Fruit fly (Drosophila melanogaster) whole organism, embryonic: ENCODE results near the gene CG5850.

Experiments
- Awh ChIP-seq: fragments of 200-800 bp; sonication (Bioruptor generic); IDR thresholded peaks from 2 replicates; pipeline ENCODE4, ENCODE4 v1.3.6; 2022; ENCODE audit warnings: missing biosample characterization, missing genetic modification characterization
- Bteb2 ChIP-seq: fragments of 200-800 bp; sonication (Bioruptor generic); optimal IDR thresholded peaks from 2 replicates; lab custom pipeline; 2016; ENCODE audit warnings: missing biosample characterization, missing genetic modification characterization
- CG11247 ChIP-seq: fragments of 200-800 bp; sonication (Bioruptor generic); IDR thresholded peaks from 2 replicates; pipeline ENCODE4 v1.3.6; 2022; ENCODE audit warnings: missing biosample characterization, missing genetic modification characterization
- CG11456 ChIP-seq: fragments of 200-800 bp; sonication (Bioruptor generic); IDR thresholded peaks from 3 replicates; pipeline ENCODE4 v1.3.6; 2022; ENCODE audit warnings: missing biosample characterization, missing genetic modification characterization
- CG13287 ChIP-seq: fragments of 200-800 bp; sonication (Bioruptor generic); IDR thresholded peaks from 2 replicates; pipeline ENCODE4 v1.3.6; 2022; ENCODE audit warnings: missing biosample characterization, missing genetic modification characterization; ENCODE audit not compliant: partially characterized antibody
- CG14014 ChIP-seq: fragments of 200-800 bp; sonication (Bioruptor generic); IDR thresholded peaks from 2 replicates; pipeline ENCODE4 v1.3.6; 2022; ENCODE audit warnings: missing biosample characterization, missing genetic modification characterization
- CG14860 ChIP-seq: fragments of 200-800 bp; sonication (Bioruptor generic); IDR thresholded peaks from 3 replicates; pipeline ENCODE4 v1.3.6; 2022; ENCODE audit warnings: missing biosample characterization, missing genetic modification characterization; ENCODE audit not compliant: partially characterized antibody
- CG15479 ChIP-seq: fragments of 200-800 bp; sonication (Bioruptor generic); optimal IDR thresholded peaks from 3 replicates; lab custom pipeline; 2019; ENCODE audit warnings: missing biosample characterization, mild to moderate bottlenecking, missing genetic modification characterization, moderate library complexity
- CG17186 ChIP-seq: fragments of 200-800 bp; sonication (Bioruptor generic); optimal IDR thresholded peaks from 3 replicates; lab custom pipeline; 2017; ENCODE audit warnings: missing biosample characterization, missing genetic modification reagents, missing genetic modification characterization
- CG2120 ChIP-seq: fragments of 200-800 bp; sonication (Bioruptor generic); optimal IDR thresholded peaks from 3 replicates; lab custom pipeline; 2016; ENCODE audit warnings: missing biosample characterization, missing genetic modification characterization
- CG3163 ChIP-seq: fragments of 200-800 bp; sonication (Bioruptor generic); optimal IDR thresholded peaks from 3 replicates; lab custom pipeline; 2016; ENCODE audit warnings: missing biosample characterization, missing genetic modification characterization
- CG3995 ChIP-seq: fragments of 200-800 bp; sonication (Bioruptor generic); optimal IDR thresholded peaks from 3 replicates; lab custom pipeline; 2016; ENCODE audit warnings: missing biosample characterization, missing genetic modification characterization
- CG6791 ChIP-seq: fragments of 200-800 bp; sonication (Bioruptor generic); IDR thresholded peaks from 3 replicates; pipeline ENCODE4 v1.3.6; 2022; ENCODE audit warnings: missing biosample characterization, missing genetic modification characterization; ENCODE audit not compliant: partially characterized antibody
- CG6854 ChIP-seq: fragments of 200-800 bp; sonication (Bioruptor generic); optimal IDR thresholded peaks from 3 replicates; lab custom pipeline; 2017; ENCODE audit warnings: missing biosample characterization, mild to moderate bottlenecking, missing genetic modification characterization
- CG7963 ChIP-seq: fragments of 200-800 bp; sonication (Bioruptor generic); IDR thresholded peaks from 3 replicates; pipeline ENCODE4 v1.3.6; 2022; ENCODE audit warnings: missing biosample characterization, missing genetic modification characterization; ENCODE audit not compliant: partially characterized antibody
- CG8281 ChIP-seq: fragments of 200-800 bp; sonication (Bioruptor generic); optimal IDR thresholded peaks from 2 replicates; lab custom pipeline; 2018; ENCODE audit warnings: missing biosample characterization, mild to moderate bottlenecking, missing genetic modification characterization, moderate library complexity
- CG8924 ChIP-seq: fragments of 200-800 bp; optimal IDR thresholded peaks from 3 replicates; lab custom pipeline; 2019; ENCODE audit warnings: missing biosample characterization, mild to moderate bottlenecking, missing genetic modification characterization, moderate library complexity
- Dll ChIP-seq: fragments of 200-800 bp; sonication (Bioruptor generic); IDR thresholded peaks from 4 replicates; pipeline ENCODE4 v1.3.6; 2022; ENCODE audit warnings: missing biosample characterization, missing genetic modification characterization; ENCODE audit not compliant: partially characterized antibody
- Elba2 ChIP-seq: fragments of 200-800 bp; sonication (Bioruptor generic); optimal IDR thresholded peaks from 3 replicates; lab custom pipeline; 2016; ENCODE audit warnings: missing biosample characterization, missing genetic modification characterization
- Hr3 ChIP-seq: fragments of 200-800 bp; sonication (Bioruptor generic); optimal IDR thresholded peaks from 3 replicates; lab custom pipeline; 2016; ENCODE audit warnings: missing biosample characterization, missing genetic modification characterization
- Lhr ChIP-seq: fragments of 200-800 bp; sonication (Bioruptor generic); optimal IDR thresholded peaks from 3 replicates; lab custom pipeline; 2017; ENCODE audit warnings: mild to moderate bottlenecking, missing biosample characterization, missing genetic modification reagents, missing genetic modification characterization
- Lpt ChIP-seq: fragments of >200 bp; optimal IDR thresholded peaks from 2 replicates; lab custom pipeline; 2018; ENCODE audit warnings: missing biosample characterization, missing genetic modification characterization
- MBD-R2 ChIP-seq: fragments of 200-800 bp; sonication (Bioruptor generic); IDR thresholded peaks from 2 replicates; pipeline ENCODE4 v1.3.6; 2022; ENCODE audit warnings: missing biosample characterization, missing genetic modification characterization
- Mrtf ChIP-seq: fragments of 200-800 bp; sonication (Bioruptor generic); IDR thresholded peaks from 3 replicates; pipeline ENCODE4 v1.3.6; 2022; ENCODE audit warnings: missing biosample characterization, missing genetic modification characterization
- NC2β ChIP-seq: fragments of 200-800 bp; sonication (Bioruptor generic); optimal IDR thresholded peaks from 2 replicates; lab custom pipeline; 2016; ENCODE audit warnings: missing biosample characterization, missing genetic modification characterization
- PHDP ChIP-seq: fragments of 200-800 bp; sonication (Bioruptor generic); optimal IDR thresholded peaks from 3 replicates; lab custom pipeline; 2018; ENCODE audit warnings: missing biosample characterization, mild to moderate bottlenecking, missing genetic modification characterization, moderate library complexity
- Sox102F ChIP-seq: fragments of 200-800 bp; sonication (Bioruptor generic); optimal IDR thresholded peaks from 2 replicates; lab custom pipeline; 2018; ENCODE audit warnings: missing biosample characterization, mild to moderate bottlenecking, missing genetic modification characterization, moderate library complexity
- bcd ChIP-seq: fragments of 200-800 bp; sonication (Bioruptor generic); optimal IDR thresholded peaks from 2 replicates; lab custom pipeline; 2017; ENCODE audit warnings: missing biosample characterization, mild to moderate bottlenecking, missing genetic modification characterization
- chm ChIP-seq: fragments of 200-800 bp; sonication (Bioruptor generic); IDR thresholded peaks from 2 replicates; pipeline ENCODE4 v1.3.6; 2022; ENCODE audit warnings: missing biosample characterization, missing genetic modification characterization
- exex ChIP-seq: fragments of 200-800 bp; sonication (Bioruptor generic); optimal IDR thresholded peaks from 4 replicates; lab custom pipeline; 2018; ENCODE audit warnings: missing biosample characterization, mild to moderate bottlenecking, missing genetic modification characterization, moderate library complexity
- ftz-f1 ChIP-seq: fragments of 200-800 bp; sonication (Bioruptor generic); optimal IDR thresholded peaks from 2 replicates; lab custom pipeline; 2016; ENCODE audit warnings: missing biosample characterization, missing genetic modification characterization
- fu2 ChIP-seq: fragments of 200-800 bp; sonication (Bioruptor generic); optimal IDR thresholded peaks from 2 replicates; lab custom pipeline; 2016; ENCODE audit warnings: missing biosample characterization, missing genetic modification characterization
- gcm ChIP-seq: fragments of 200-800 bp; sonication (Bioruptor generic); optimal IDR thresholded peaks from 2 replicates; lab custom pipeline; 2019; ENCODE audit warnings: missing biosample characterization, mild to moderate bottlenecking, missing genetic modification characterization, moderate library complexity
- her ChIP-seq: fragments of 200-800 bp; sonication (Bioruptor generic); optimal IDR thresholded peaks from 2 replicates; lab custom pipeline; 2016; ENCODE audit warnings: missing biosample characterization, missing genetic modification characterization
- hth ChIP-seq: fragments of >200 bp; optimal IDR thresholded peaks from 2 replicates; lab custom pipeline; 2017; ENCODE audit warnings: inconsistent platforms
- kay ChIP-seq: fragments of 200-800 bp; sonication (Bioruptor generic); optimal IDR thresholded peaks from 2 replicates; lab custom pipeline; 2016; ENCODE audit warnings: missing biosample characterization, missing genetic modification characterization
- kni ChIP-seq: fragments of 200-800 bp; sonication (Bioruptor generic); optimal IDR thresholded peaks from 3 replicates; lab custom pipeline; 2017; ENCODE audit warnings: mild to moderate bottlenecking, missing biosample characterization, missing genetic modification reagents, missing genetic modification characterization
- lola ChIP-seq, 3 experiments: fragments of >200 bp in 2 of 3; fragments of 200-800 bp in 1 of 3; sonication (Bioruptor generic) in 1 of 3; optimal IDR thresholded peaks; 2 replicates each; lab custom pipeline; 2017 to 2019; ENCODE audit warnings: missing biosample characterization in 3 of 3, missing genetic modification characterization in 3 of 3, mild to moderate bottlenecking in 1 of 3, moderate library complexity in 1 of 3
- nerfin-1 ChIP-seq: fragments of 200-800 bp; sonication (Bioruptor generic); optimal IDR thresholded peaks from 3 replicates; lab custom pipeline; 2019; ENCODE audit warnings: missing biosample characterization, mild to moderate bottlenecking, missing genetic modification characterization, moderate library complexity
- pros ChIP-seq: fragments of 200-800 bp; sonication (Bioruptor generic); optimal IDR thresholded peaks from 3 replicates; lab custom pipeline; 2019; ENCODE audit warnings: missing biosample characterization, mild to moderate bottlenecking, missing genetic modification characterization, moderate library complexity
- pum ChIP-seq: fragments of 200-800 bp; sonication (Bioruptor generic); optimal IDR thresholded peaks from 2 replicates; lab custom pipeline; 2016; ENCODE audit warnings: missing biosample characterization, missing genetic modification characterization
- pzg ChIP-seq: fragments of 200-800 bp; sonication (Bioruptor generic); optimal IDR thresholded peaks from 3 replicates; lab custom pipeline; 2018; ENCODE audit warnings: missing biosample characterization, mild to moderate bottlenecking, missing genetic modification characterization, moderate library complexity
- sim ChIP-seq: fragments of 200-800 bp; sonication (Bioruptor generic); IDR thresholded peaks from 2 replicates; pipeline ENCODE4 v1.3.6; 2022; ENCODE audit warnings: missing biosample characterization, missing genetic modification characterization
- sr ChIP-seq: fragments of 200-800 bp; sonication (Bioruptor generic); IDR thresholded peaks from 3 replicates; pipeline ENCODE4 v1.3.6; 2022; ENCODE audit warnings: missing biosample characterization, missing genetic modification characterization
- trh ChIP-seq: fragments of 200-800 bp; sonication (Bioruptor generic); optimal IDR thresholded peaks from 2 replicates; lab custom pipeline; 2016; ENCODE audit warnings: missing biosample characterization, missing genetic modification characterization
- tup ChIP-seq: fragments of 200-800 bp; sonication (Bioruptor generic); optimal IDR thresholded peaks from 2 replicates; lab custom pipeline; 2016; ENCODE audit warnings: missing biosample characterization, mild to moderate bottlenecking, missing genetic modification characterization, moderate library complexity
- wdn ChIP-seq: fragments of 200-800 bp; sonication (Bioruptor generic); IDR thresholded peaks from 2 replicates; pipeline ENCODE4 v1.3.6; 2022; ENCODE audit warnings: missing biosample characterization, missing genetic modification characterization
- wor ChIP-seq: fragments of 200-800 bp; sonication (Bioruptor generic); IDR thresholded peaks from 2 replicates; pipeline ENCODE4 v1.3.6; 2022; ENCODE audit warnings: missing biosample characterization, missing genetic modification characterization
- zen2 ChIP-seq: fragments of 200-800 bp; sonication (Bioruptor generic); IDR thresholded peaks from 3 replicates; pipeline ENCODE4 v1.3.6; 2022; ENCODE audit warnings: missing biosample characterization, missing genetic modification characterization; ENCODE audit not compliant: partially characterized antibody

Gene CG5850

dm6 chr2L:9956993-9957652, 6.6 kb downstream of the CG5850 start, which contains the start of the genes CG4658 and CG5846 (continued):
- TF ChIP-seq trh (GFP tag; lab: Kevin White, UChicago) (peak; percentile 80), CG6854 (GFP tag; lab: Kevin White, UChicago) (peak; percentile 78), MBD-R2 (GFP tag; lab: Robert Waterston, UW) (peak; percentile 92), sr (GFP tag; lab: Robert Waterston, UW) (peak; percentile 44; the same call in 1 of the 3 replicates), Dll (no peak; the same call in 3 of the 4 replicates), Hr3 (GFP tag; lab: Kevin White, UChicago) (peak; percentile 96), bcd (peak; percentile 93), Mrtf (GFP tag; lab: Robert Waterston, UW) (peak; percentile 87), Bteb2 (peak; percentile 94), Sox102F (GFP tag; lab: Kevin White, UChicago) (peak; percentile 98), exex (tag; lab: Kevin White, UChicago) (peak; percentile 82), PHDP (tag; lab: Kevin White, UChicago) (peak; percentile 97), Lhr (GFP tag; lab: Kevin White, UChicago) (peak; percentile 80), CG13287 (peak; percentile 41; the same call in 1 of the 2 replicates), CG14860 (no peak), kay (GFP tag; lab: Kevin White, UChicago) (peak; percentile 92), zen2 (GFP tag; lab: Robert Waterston, UW) (no peak), CG2120 (GFP tag; lab: Kevin White, UChicago) (peak; percentile 95), gcm (peak; percentile 96), tup (GFP tag; lab: Kevin White, UChicago) (peak; percentile 60), lola (GFP tag; optimal IDR thresholded peaks at IDR 0.05; lab: Kevin White, UChicago) (peak in 1 of 3 experiments; percentile 94), pros (GFP tag; lab: Kevin White, UChicago) (no peak), CG3995 (GFP tag; lab: Kevin White, UChicago) (peak; percentile 36), Elba2 (peak; percentile 61), CG11456 (GFP tag; lab: Robert Waterston, UW) (peak; percentile 82), ftz-f1 (GFP tag; lab: Kevin White, UChicago) (no peak), Lpt (no peak), chm (GFP tag; lab: Robert Waterston, UW) (peak; percentile 94), CG15479 (no peak), pzg (GFP tag; lab: Kevin White, UChicago) (peak; percentile 52), sim (peak; percentile 93), kni (GFP tag; lab: Kevin White, UChicago) (peak; percentile 29), wor (peak; percentile 90), CG8281 (tag; lab: Kevin White, UChicago) (peak; percentile 74), wdn (GFP tag; lab: Robert Waterston, UW) (peak; percentile 87), CG11247 (GFP tag; lab: Robert Waterston, UW) (peak; percentile 88), CG8924 (tag; lab: Kevin White, UChicago) (peak; percentile 96), CG17186 (GFP tag; lab: Kevin White, UChicago) (peak; percentile 65), NC2β (GFP tag; lab: Kevin White, UChicago) (peak; percentile 84), CG6791 (GFP tag; lab: Robert Waterston, UW) (no peak), Awh (peak; percentile 97), CG14014 (peak; percentile 92), fu2 (GFP tag; lab: Kevin White, UChicago) (peak; percentile 79), nerfin-1 (tag; lab: Kevin White, UChicago) (peak; percentile 86), her (GFP tag; lab: Kevin White, UChicago) (peak; percentile 43), hth (lab: Kevin White, UChicago) (no peak), CG3163 (peak; percentile 29), pum (GFP tag; lab: Kevin White, UChicago) (peak; percentile 90), CG7963 (GFP tag; lab: Robert Waterston, UW) (no peak)
